Fruit fly (Drosophila melanogaster): ENCODE measurements around the gene Zip88E.

DNA sequence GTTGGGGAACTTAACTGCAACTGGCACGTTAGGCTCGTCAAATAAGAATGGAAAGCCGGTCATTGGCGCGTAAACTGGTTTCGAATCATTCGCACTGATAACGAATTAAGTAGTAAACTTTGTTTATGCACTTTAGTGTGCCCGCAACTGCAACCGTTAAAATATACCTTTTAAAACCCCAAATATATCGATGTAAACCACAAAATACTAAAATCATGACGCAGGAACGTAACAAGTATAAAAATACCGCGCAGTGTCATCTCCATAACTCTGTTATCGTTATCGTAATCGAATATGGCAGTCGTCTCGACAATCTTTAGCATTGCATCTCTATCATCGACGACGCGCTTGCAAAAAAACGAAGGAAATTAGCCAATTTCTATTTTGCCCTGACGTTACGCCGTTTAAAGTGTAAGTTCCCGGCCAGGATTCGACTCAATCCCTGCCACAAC, 43.2 kb upstream of the Zip88E start, which contains the start of the genes CG31344 and Caf1-55:
- TF ChIP-seq CTCF (optimal IDR thresholded peaks at IDR 0.05) (no peak), CG8478 (optimal IDR thresholded peaks at IDR 0.05) (no peak)

Data from S2 (cell line).